Worm (Caenorhabditis elegans): ENCODE data around the gene sup-10.

Gene sup-10

DNA sequence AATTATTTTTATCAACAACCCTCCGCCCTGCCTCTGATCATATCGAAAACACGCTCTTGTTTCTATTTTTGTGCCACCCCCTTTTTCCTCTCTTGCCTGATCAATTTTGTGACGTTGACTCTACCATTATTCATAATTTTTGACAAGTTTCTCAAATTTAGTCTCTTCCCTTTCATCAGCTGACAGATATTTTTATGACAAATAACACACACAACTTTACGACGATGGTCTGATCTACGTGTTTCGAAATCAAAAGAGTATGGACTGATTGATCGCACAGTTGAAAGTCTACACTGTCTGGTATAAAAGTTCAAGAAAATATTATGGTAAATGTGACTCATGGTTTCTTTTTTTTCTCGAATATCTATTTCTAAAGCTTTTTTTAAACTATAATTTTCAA, 10.3 kb upstream of the sup-10 start:
- no peak for TF ChIP-seq sptf-2 (GFP tag; optimal IDR thresholded peaks at IDR 0.05)
- no peak for TF ChIP-seq cebp-1 (GFP tag; IDR thresholded peaks at IDR 0.05)
- TF ChIP-seq cebp-1 (tag; optimal IDR thresholded peaks at IDR 0.05) = peak; percentile 57
- TF ChIP-seq unc-62 (GFP tag; optimal IDR thresholded peaks at IDR 0.05) = peak; percentile 90

DNA sequence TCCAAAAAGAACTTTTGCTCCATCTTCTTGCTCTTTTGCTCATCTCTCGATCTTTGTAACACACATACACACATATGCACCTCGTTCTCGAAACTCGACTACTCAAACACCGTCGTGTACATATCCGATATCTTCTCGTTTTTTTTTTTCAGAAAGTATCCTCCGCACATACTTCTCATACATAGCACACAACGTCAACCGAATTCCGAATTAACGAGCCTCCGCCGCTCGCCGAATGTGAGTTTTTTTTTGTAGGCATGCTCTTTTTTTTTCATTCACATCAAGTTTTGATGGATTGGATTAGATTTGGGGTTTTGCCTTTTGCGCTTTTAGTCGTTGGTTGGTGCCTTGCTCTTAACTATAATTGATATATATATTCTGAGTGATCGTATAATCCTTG, 9.9 kb upstream of the sup-10 start:
- TF ChIP-seq F57C9.4 (tag; optimal IDR thresholded peaks at IDR 0.05) (no peak), B0336.3 (GFP tag; IDR thresholded peaks at IDR 0.05) (no peak), cebp-2 (GFP tag; IDR thresholded peaks at IDR 0.05) (no peak), Y79H2A.3 (GFP tag; conservative IDR thresholded peaks at IDR 0.05) (no peak), ceh-91 (GFP tag; IDR thresholded peaks at IDR 0.05) (no peak), madf-3 (GFP tag; IDR thresholded peaks at IDR 0.05) (no peak), hrde-1 (tag; optimal IDR thresholded peaks at IDR 0.05; ENCODE audit: borderline replicate concordance) (no peak), lin-26 (GFP tag; IDR thresholded peaks at IDR 0.05) (no peak), hsf-1 (GFP tag; IDR thresholded peaks at IDR 0.05) (no peak), B0261.1 (tag; optimal IDR thresholded peaks at IDR 0.05) (no peak), B0035.1 (tag; optimal IDR thresholded peaks at IDR 0.05) (no peak)

DNA sequence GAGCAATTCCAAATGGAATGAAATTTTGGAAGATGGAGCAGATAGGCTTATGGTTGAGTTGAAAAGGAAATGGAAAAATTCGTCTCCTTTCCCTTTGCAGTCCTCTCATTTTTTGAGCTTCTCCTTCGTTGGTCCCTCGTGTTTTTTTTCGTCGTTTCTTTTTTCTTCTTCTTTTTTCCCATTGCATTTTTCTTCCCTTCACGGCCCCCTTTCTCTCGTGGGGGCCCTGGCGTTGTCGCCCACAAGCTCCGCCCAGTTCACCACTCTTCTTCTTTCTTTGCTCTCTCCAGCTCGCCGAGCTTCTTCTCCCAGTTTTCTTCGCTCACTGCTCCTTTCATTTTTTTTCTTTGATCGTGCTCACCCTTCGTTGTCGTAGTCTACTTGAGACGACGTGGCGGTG, 8.7 kb upstream of the sup-10 start:
- peak; percentile 83 for TF ChIP-seq zfh-2 (GFP tag; conservative IDR thresholded peaks at IDR 0.05)
- 0 out of 2 replicates have a peak, but pooled peaks have one; percentile 7 for TF ChIP-seq hmg-1.2 (GFP tag; IDR thresholded peaks at IDR 0.05)
- TF ChIP-seq egl-18 (GFP tag; IDR thresholded peaks at IDR 0.05) = no peak
- TF ChIP-seq K12H6.12 (tag; optimal IDR thresholded peaks at IDR 0.05) = peak; percentile 62
- TF ChIP-seq cebp-1 (GFP tag; IDR thresholded peaks at IDR 0.05) = no peak
- TF ChIP-seq cebp-1 (tag; optimal IDR thresholded peaks at IDR 0.05) = peak; percentile 33

DNA sequence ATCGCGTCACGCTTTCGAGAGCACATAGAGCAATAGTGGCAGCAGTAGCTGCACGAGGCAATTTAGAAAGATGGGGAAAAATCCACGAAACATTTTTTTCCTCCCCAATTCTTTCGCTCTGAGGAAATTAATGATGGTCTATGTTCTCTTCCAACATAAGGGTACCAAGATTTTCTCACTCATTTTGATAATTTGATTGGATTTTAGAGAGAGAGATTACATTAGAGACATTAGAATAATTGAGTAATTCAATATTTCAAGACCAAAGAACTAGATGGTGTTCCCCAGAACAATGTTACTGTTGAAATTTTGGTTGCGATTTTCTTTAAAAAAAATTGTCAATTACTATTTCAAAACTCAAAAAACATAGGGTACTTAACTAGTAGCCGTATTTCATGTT, 6.7 kb upstream of the sup-10 start:
- TF ChIP-seq ccch-3 (GFP tag; optimal IDR thresholded peaks at IDR 0.05) (no peak), K11D2.4 (GFP tag; IDR thresholded peaks at IDR 0.05) (0 out of 2 replicates have a peak, but pooled peaks have one; percentile 15)

DNA sequence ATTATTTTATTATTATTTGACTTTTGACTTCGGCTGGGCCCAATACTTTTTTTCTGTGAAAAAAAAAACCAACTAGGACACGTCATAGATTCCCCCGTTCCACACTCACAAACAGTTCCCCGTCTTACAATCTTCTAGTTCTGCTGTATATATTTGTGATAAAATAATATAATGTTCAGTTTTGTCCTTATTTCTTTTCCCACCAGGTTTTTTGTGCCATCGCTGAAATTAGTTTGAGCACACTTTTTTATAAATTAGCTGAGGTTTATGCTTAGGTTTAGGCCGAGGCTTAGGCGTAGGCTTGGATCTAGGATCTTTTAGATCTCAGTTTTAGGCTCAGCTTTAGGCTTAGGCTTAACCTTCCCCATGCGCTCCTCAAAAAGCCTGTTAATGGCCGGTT, 767 bp upstream of the sup-10 start:
- TF ChIP-seq ekl-4 (GFP tag; IDR thresholded peaks at IDR 0.05) = 0 out of 2 replicates have a peak, but pooled peaks have one; percentile 36
- 0 out of 2 replicates have a peak, but pooled peaks have one; percentile 18 for TF ChIP-seq nfyb-1 (GFP tag; IDR thresholded peaks at IDR 0.05)
- TF ChIP-seq attf-5 (GFP tag; optimal IDR thresholded peaks at IDR 0.05) = no peak

DNA sequence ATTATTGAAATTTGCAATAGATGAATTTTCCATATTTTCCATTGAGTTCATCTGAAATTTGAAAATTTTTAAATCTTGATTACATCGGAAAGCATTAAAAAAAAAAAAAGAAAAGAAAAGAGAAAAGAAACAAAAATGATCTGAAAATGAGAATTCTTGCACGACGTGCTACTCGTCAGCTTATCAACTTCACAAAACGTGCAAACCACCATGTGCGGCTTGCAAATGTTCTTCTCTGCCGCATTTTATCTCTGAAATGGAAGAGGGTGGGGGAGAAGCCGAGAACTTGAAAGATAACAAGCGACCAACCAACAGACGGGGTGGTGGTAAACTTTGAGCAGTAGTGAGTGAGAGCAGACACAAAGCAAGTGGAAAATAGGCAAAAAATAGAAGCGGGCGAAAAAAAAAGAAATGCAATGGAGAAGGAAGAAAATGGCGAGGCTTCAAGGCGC, 5.9 kb downstream of the sup-10 start, which contains the start of gene F31A3.3:
Gene F31A3.3, minus strand, starts transcription at position 51 of the 452 bp plus-strand sequence.
- TF ChIP-seq ceh-58 (GFP tag; IDR thresholded peaks at IDR 0.05) (no peak), ets-4 (GFP tag; optimal IDR thresholded peaks at IDR 0.05) (no peak), tbx-9 (tag; optimal IDR thresholded peaks at IDR 0.05; ENCODE audit: borderline replicate concordance) (no peak), lsy-27 (tag; optimal IDR thresholded peaks at IDR 0.05; ENCODE audit: borderline replicate concordance, insufficient read depth) (no peak), dox-1 (GFP tag; IDR thresholded peaks at IDR 0.05) (0 out of 2 replicates have a peak, but pooled peaks have one; percentile 30), Y95B8A.8 (GFP tag; IDR thresholded peaks at IDR 0.05) (no peak), nhr-80 (tag; optimal IDR thresholded peaks at IDR 0.05) (peak; percentile 90)

All from whole organism, young adult.